ENCODE assay signal across 1 fruit fly cellular context in genomic region chr3L:3809943-3810342, dm6.
TF ChIP-seq lines count a peak whose summit lies in the region.

CG32262 (minus strand) TSS chr3L:3810196.

TF ChIP-seq in whole organism, embryonic, 481 proteins besides CTCF, POLR2A, EP300 and RAD21 (continued from another document):
- peak; percentile 12 for TF ChIP-seq NfI (GFP tag; optimal IDR thresholded peaks at IDR 0.05; lab: Kevin White, UChicago)
- TF ChIP-seq toy (GFP tag; IDR thresholded peaks at IDR 0.05; lab: Robert Waterston, UW): no peak
- TF ChIP-seq CG2116 (GFP tag; optimal IDR thresholded peaks at IDR 0.05; lab: Kevin White, UChicago): peak; percentile 47
- TF ChIP-seq hb (GFP tag; IDR thresholded peaks at IDR 0.05; lab: Robert Waterston, UW; ENCODE audit: partially characterized antibody): peak; percentile 51; the same call in 1 of the 3 replicates
- peak; percentile 66; the same call in 2 of the 3 replicates for TF ChIP-seq CG7963 (GFP tag; IDR thresholded peaks at IDR 0.05; lab: Robert Waterston, UW; ENCODE audit: partially characterized antibody)
- TF ChIP-seq Pdp1 (GFP tag; optimal IDR thresholded peaks at IDR 0.05; lab: Kevin White, UChicago): peak in 1 of 2 experiments; percentile 82
- TF ChIP-seq ci (GFP tag; IDR thresholded peaks at IDR 0.05; lab: Robert Waterston, UW): 0 out of 3 replicates have a peak, but pooled peaks have one; percentile 29
- TF ChIP-seq CG15479 (GFP tag; optimal IDR thresholded peaks at IDR 0.05; lab: Kevin White, UChicago): no peak
- peak; percentile 44; the same call in 2 of the 3 replicates for TF ChIP-seq zen2 (GFP tag; IDR thresholded peaks at IDR 0.05; lab: Robert Waterston, UW; ENCODE audit: partially characterized antibody)
- TF ChIP-seq sna (GFP tag; IDR thresholded peaks at IDR 0.05; lab: Robert Waterston, UW; ENCODE audit: partially characterized antibody): peak; percentile 71
- TF ChIP-seq mam (GFP tag; optimal IDR thresholded peaks at IDR 0.05; lab: Kevin White, UChicago): no peak
- TF ChIP-seq knrl (GFP tag; IDR thresholded peaks at IDR 0.05; lab: Robert Waterston, UW; ENCODE audit: partially characterized antibody): no peak
- peak; percentile 9 for TF ChIP-seq CG34376 (GFP tag; optimal IDR thresholded peaks at IDR 0.05; lab: Kevin White, UChicago)
- TF ChIP-seq D19B (GFP tag; optimal IDR thresholded peaks at IDR 0.05; lab: Kevin White, UChicago): no peak
- TF ChIP-seq Med (GFP tag; lab: Kevin White, UChicago): peak; percentile 63
- TF ChIP-seq CG10274 (GFP tag; optimal IDR thresholded peaks at IDR 0.05; lab: Kevin White, UChicago): no peak
- no peak for TF ChIP-seq zfh2 (GFP tag; optimal IDR thresholded peaks at IDR 0.05; lab: Kevin White, UChicago)
- peak; percentile 34 for TF ChIP-seq Ets97D (GFP tag; optimal IDR thresholded peaks at IDR 0.05; lab: Kevin White, UChicago)
- TF ChIP-seq CG17912 (GFP tag; optimal IDR thresholded peaks at IDR 0.05; lab: Kevin White, UChicago): no peak
- peak; percentile 55; the same call in 1 of the 2 replicates for TF ChIP-seq nerfin-2 (GFP tag; IDR thresholded peaks at IDR 0.05; lab: Robert Waterston, UW; ENCODE audit: partially characterized antibody)
- TF ChIP-seq CG9437 (GFP tag; optimal IDR thresholded peaks at IDR 0.05; lab: Kevin White, UChicago): peak; percentile 99
- no peak for TF ChIP-seq CG17361 (GFP tag; IDR thresholded peaks at IDR 0.05; lab: Robert Waterston, UW)
- no peak for TF ChIP-seq CG18262 (tag; optimal IDR thresholded peaks at IDR 0.05; lab: Kevin White, UChicago)
- 0 out of 2 replicates have a peak, but pooled peaks have one; percentile 27 for TF ChIP-seq CG9932 (GFP tag; IDR thresholded peaks at IDR 0.05; lab: Robert Waterston, UW)
- TF ChIP-seq CG17385 (GFP tag; optimal IDR thresholded peaks at IDR 0.05; lab: Kevin White, UChicago): no peak
- no peak for TF ChIP-seq Rx (GFP tag; IDR thresholded peaks at IDR 0.05; lab: Robert Waterston, UW)
- TF ChIP-seq gcm2 (GFP tag; optimal IDR thresholded peaks at IDR 0.05; lab: Kevin White, UChicago): no peak
- TF ChIP-seq z (GFP tag; IDR thresholded peaks at IDR 0.05; lab: Robert Waterston, UW): no peak
- TF ChIP-seq CG34422 (GFP tag; IDR thresholded peaks at IDR 0.05; lab: Robert Waterston, UW): peak; percentile 52; the same call in 1 of the 3 replicates
- TF ChIP-seq Doc3 (GFP tag; IDR thresholded peaks at IDR 0.05; lab: Robert Waterston, UW; ENCODE audit: partially characterized antibody): peak; percentile 50; the same call in 1 of the 3 replicates
- TF ChIP-seq sens (GFP tag; lab: Kevin White, UChicago): peak; percentile 44
- no peak for TF ChIP-seq Nf-YB (GFP tag; optimal IDR thresholded peaks at IDR 0.05; lab: Kevin White, UChicago)
- peak; percentile 1 for TF ChIP-seq CrebB (tag; optimal IDR thresholded peaks at IDR 0.05; lab: Kevin White, UChicago)
- TF ChIP-seq CG5180 (GFP tag; optimal IDR thresholded peaks at IDR 0.05; lab: Kevin White, UChicago): peak; percentile 93
- TF ChIP-seq CG15601 (tag; optimal IDR thresholded peaks at IDR 0.05; lab: Kevin White, UChicago): no peak
- no peak for TF ChIP-seq salm (tag; optimal IDR thresholded peaks at IDR 0.05; lab: Kevin White, UChicago)
- TF ChIP-seq Dp (GFP tag; optimal IDR thresholded peaks at IDR 0.05; lab: Kevin White, UChicago): peak; percentile 85
- peak; percentile 72 for TF ChIP-seq tna (GFP tag; IDR thresholded peaks at IDR 0.05; lab: Robert Waterston, UW; ENCODE audit: partially characterized antibody)
- peak; percentile 16 for TF ChIP-seq CG12769 (tag; optimal IDR thresholded peaks at IDR 0.05; lab: Kevin White, UChicago)
- TF ChIP-seq scrt (GFP tag; optimal IDR thresholded peaks at IDR 0.05; lab: Kevin White, UChicago): no peak
- peak in 1 of 2 experiments; percentile 30 for TF ChIP-seq Eip74EF (GFP tag; optimal IDR thresholded peaks at IDR 0.05; lab: Kevin White, UChicago)
- no peak for TF ChIP-seq CG12104 (GFP tag; optimal IDR thresholded peaks at IDR 0.05; lab: Kevin White, UChicago)
- no peak for TF ChIP-seq CG31441 (GFP tag; IDR thresholded peaks at IDR 0.05; lab: Robert Waterston, UW)
- TF ChIP-seq CG34224 (GFP tag; IDR thresholded peaks at IDR 0.05; lab: Robert Waterston, UW; ENCODE audit: partially characterized antibody): peak; percentile 71
- no peak for TF ChIP-seq NK7.1 (GFP tag; optimal IDR thresholded peaks at IDR 0.05; lab: Kevin White, UChicago)
- peak; percentile 34 for TF ChIP-seq CG10267 (tag; optimal IDR thresholded peaks at IDR 0.05; lab: Kevin White, UChicago)
- TF ChIP-seq CG10366 (GFP tag; IDR thresholded peaks at IDR 0.05; lab: Robert Waterston, UW): no peak
- TF ChIP-seq zen (tag; optimal IDR thresholded peaks at IDR 0.05; lab: Kevin White, UChicago): no peak
- no peak for TF ChIP-seq Dip3 (GFP tag; optimal IDR thresholded peaks at IDR 0.05; lab: Kevin White, UChicago)
- TF ChIP-seq Dll (GFP tag; IDR thresholded peaks at IDR 0.05; lab: Robert Waterston, UW; ENCODE audit: partially characterized antibody): peak; percentile 70
- TF ChIP-seq amos (GFP tag; IDR thresholded peaks at IDR 0.05; lab: Robert Waterston, UW; ENCODE audit: partially characterized antibody): peak; percentile 55; the same call in 1 of the 2 replicates
- no peak for TF ChIP-seq CG15514 (GFP tag; optimal IDR thresholded peaks at IDR 0.05; lab: Kevin White, UChicago)
- no peak for TF ChIP-seq tx (GFP tag; optimal IDR thresholded peaks at IDR 0.05; lab: Kevin White, UChicago)
- peak; percentile 70 for TF ChIP-seq bbx (GFP tag; IDR thresholded peaks at IDR 0.05; lab: Robert Waterston, UW; ENCODE audit: partially characterized antibody)
- TF ChIP-seq MBD-R2 (GFP tag; IDR thresholded peaks at IDR 0.05; lab: Robert Waterston, UW): peak; percentile 84
- no peak for TF ChIP-seq esg (GFP tag; conservative IDR thresholded peaks at IDR 0.05; lab: Robert Waterston, UW)
- no peak for TF ChIP-seq al (GFP tag; IDR thresholded peaks at IDR 0.05; lab: Robert Waterston, UW)
- peak; percentile 57; the same call in 2 of the 3 replicates for TF ChIP-seq CG16813 (GFP tag; IDR thresholded peaks at IDR 0.05; lab: Robert Waterston, UW; ENCODE audit: partially characterized antibody)
- no peak for TF ChIP-seq nau (GFP tag; optimal IDR thresholded peaks at IDR 0.05; lab: Kevin White, UChicago)
- peak; percentile 27 for TF ChIP-seq CG8388 (GFP tag; optimal IDR thresholded peaks at IDR 0.05; lab: Kevin White, UChicago)
- no peak for TF ChIP-seq CG6254 (GFP tag; optimal IDR thresholded peaks at IDR 0.05; lab: Kevin White, UChicago)
- TF ChIP-seq HLH4C (GFP tag; IDR thresholded peaks at IDR 0.05; lab: Robert Waterston, UW; ENCODE audit: partially characterized antibody): peak; percentile 75
- TF ChIP-seq grau (tag; optimal IDR thresholded peaks at IDR 0.05; lab: Kevin White, UChicago): peak; percentile 85
- TF ChIP-seq klu (GFP tag; IDR thresholded peaks at IDR 0.05; lab: Robert Waterston, UW): no peak
- peak; percentile 54; the same call in 2 of the 3 replicates for TF ChIP-seq CG14860 (GFP tag; IDR thresholded peaks at IDR 0.05; lab: Robert Waterston, UW; ENCODE audit: partially characterized antibody)
- TF ChIP-seq sima (GFP tag; optimal IDR thresholded peaks at IDR 0.05; lab: Kevin White, UChicago): no peak
- TF ChIP-seq CG1603 (tag; optimal IDR thresholded peaks at IDR 0.05; lab: Kevin White, UChicago): peak; percentile 29
- TF ChIP-seq pzg (GFP tag; optimal IDR thresholded peaks at IDR 0.05; lab: Kevin White, UChicago): peak; percentile 67
- no peak for TF ChIP-seq CG4282 (GFP tag; optimal IDR thresholded peaks at IDR 0.05; lab: Kevin White, UChicago)
- peak; percentile 92 for TF ChIP-seq MESR4 (GFP tag; optimal IDR thresholded peaks at IDR 0.05; lab: Kevin White, UChicago)
- no peak for TF ChIP-seq CG4820 (GFP tag; optimal IDR thresholded peaks at IDR 0.05; lab: Kevin White, UChicago)
- peak; percentile 92 for TF ChIP-seq CG18011 (GFP tag; optimal IDR thresholded peaks at IDR 0.05; lab: Kevin White, UChicago)
- TF ChIP-seq Opbp (GFP tag; IDR thresholded peaks at IDR 0.05; lab: Robert Waterston, UW; ENCODE audit: partially characterized antibody): peak; percentile 54; the same call in 2 of the 3 replicates
- TF ChIP-seq CG6175 (GFP tag; IDR thresholded peaks at IDR 0.05; lab: Robert Waterston, UW): no peak
- TF ChIP-seq CG31388 (GFP tag; optimal IDR thresholded peaks at IDR 0.05; lab: Kevin White, UChicago): no peak
- TF ChIP-seq CG10543 (GFP tag; optimal IDR thresholded peaks at IDR 0.05; lab: Kevin White, UChicago): no peak
- peak; percentile 65 for TF ChIP-seq row (GFP tag; IDR thresholded peaks at IDR 0.05; lab: Robert Waterston, UW)
- no peak for TF ChIP-seq CG4404 (GFP tag; IDR thresholded peaks at IDR 0.05; lab: Robert Waterston, UW)
- TF ChIP-seq hbn (GFP tag; IDR thresholded peaks at IDR 0.05; lab: Robert Waterston, UW; ENCODE audit: partially characterized antibody): peak; percentile 63
- no peak for TF ChIP-seq CG5953 (GFP tag; IDR thresholded peaks at IDR 0.05; lab: Robert Waterston, UW)
- no peak for TF ChIP-seq CG4328 (GFP tag; optimal IDR thresholded peaks at IDR 0.05; lab: Kevin White, UChicago)
- TF ChIP-seq Fer1 (GFP tag; optimal IDR thresholded peaks at IDR 0.05; lab: Kevin White, UChicago): peak; percentile 19
- no peak for TF ChIP-seq CG14014 (GFP tag; IDR thresholded peaks at IDR 0.05; lab: Robert Waterston, UW)
- peak; percentile 3 for TF ChIP-seq Sin3A (optimal IDR thresholded peaks at IDR 0.05; lab: Kevin White, UChicago)
- no peak for TF ChIP-seq Tbp (GFP tag; optimal IDR thresholded peaks at IDR 0.05; lab: Kevin White, UChicago)
- peak; percentile 31 for TF ChIP-seq Rfx (GFP tag; IDR thresholded peaks at IDR 0.05; lab: Robert Waterston, UW)
- no peak for TF ChIP-seq BtbVII (GFP tag; optimal IDR thresholded peaks at IDR 0.05; lab: Kevin White, UChicago)
- TF ChIP-seq dpn (GFP tag; optimal IDR thresholded peaks at IDR 0.05; lab: Kevin White, UChicago): no peak
- TF ChIP-seq Xrp1 (GFP tag; IDR thresholded peaks at IDR 0.05; lab: Robert Waterston, UW): no peak
- no peak for TF ChIP-seq CG31365 (tag; optimal IDR thresholded peaks at IDR 0.05; lab: Kevin White, UChicago)
- TF ChIP-seq mirr (GFP tag; optimal IDR thresholded peaks at IDR 0.05; lab: Kevin White, UChicago): peak; percentile 5
- no peak for TF ChIP-seq CG4854 (GFP tag; optimal IDR thresholded peaks at IDR 0.05; lab: Kevin White, UChicago)
- TF ChIP-seq dm (GFP tag; optimal IDR thresholded peaks at IDR 0.05; lab: Kevin White, UChicago): no peak
- TF ChIP-seq pnt (GFP tag; optimal IDR thresholded peaks at IDR 0.05; lab: Kevin White, UChicago): no peak
- TF ChIP-seq Dref (GFP tag; IDR thresholded peaks at IDR 0.05; lab: Robert Waterston, UW): peak; percentile 84
- peak; percentile 72 for TF ChIP-seq CG6791 (GFP tag; IDR thresholded peaks at IDR 0.05; lab: Robert Waterston, UW; ENCODE audit: partially characterized antibody)
- peak; percentile 91 for TF ChIP-seq crol (GFP tag; IDR thresholded peaks at IDR 0.05; lab: Robert Waterston, UW)
- peak in 1 of 2 experiments; percentile 91 for TF ChIP-seq crp (GFP tag; optimal IDR thresholded peaks at IDR 0.05; lab: Kevin White, UChicago)
- TF ChIP-seq BEAF-32 (GFP tag; optimal IDR thresholded peaks at IDR 0.05; lab: Kevin White, UChicago): peak; percentile 59
- TF ChIP-seq Myb (GFP tag; optimal IDR thresholded peaks at IDR 0.05; lab: Kevin White, UChicago): peak; percentile 30
